Fruit fly (Drosophila melanogaster) whole organism, embryonic: ENCODE measurements around the gene Dic4.
A peak's percentile ranks its signal among the peaks of the same experiment; 100 is the strongest.

Experiments
- Asciz ChIP-seq: fragments of 200-800 bp; sonication (Bioruptor generic); optimal IDR thresholded peaks from 2 replicates; lab custom pipeline; 2017; ENCODE audit warnings: missing biosample characterization, mild to moderate bottlenecking, missing genetic modification characterization, missing genetic modification reagents
- CG1024 ChIP-seq: fragments of 200-800 bp; sonication (Bioruptor generic); IDR thresholded peaks from 2 replicates; pipeline ENCODE4 v1.3.6; 2022; ENCODE audit warnings: missing biosample characterization, missing genetic modification characterization
- CG11093 ChIP-seq: fragments of 200-800 bp; sonication (Bioruptor generic); IDR thresholded peaks from 3 replicates; pipeline ENCODE4 v1.3.6; 2022; ENCODE audit warnings: missing biosample characterization, missing genetic modification characterization
- CG11560 ChIP-seq: fragments of 200-800 bp; sonication (Bioruptor generic); IDR thresholded peaks from 3 replicates; pipeline ENCODE4 v1.3.6; 2022; ENCODE audit warnings: missing biosample characterization, missing genetic modification characterization
- CG11723 ChIP-seq: fragments of 200-800 bp; sonication (Bioruptor generic); optimal IDR thresholded peaks from 2 replicates; lab custom pipeline; 2017; ENCODE audit warnings: missing biosample characterization, mild to moderate bottlenecking, missing genetic modification characterization
- CG1602 ChIP-seq: fragments of 200-800 bp; sonication (Bioruptor generic); optimal IDR thresholded peaks from 3 replicates; lab custom pipeline; 2016; ENCODE audit warnings: missing biosample characterization, missing genetic modification characterization
- CG17328 ChIP-seq: fragments of 200-800 bp; sonication (Bioruptor generic); IDR thresholded peaks from 2 replicates; pipeline ENCODE4 v1.3.6; 2022; ENCODE audit warnings: missing biosample characterization, missing genetic modification characterization
- CG17568 ChIP-seq: fragments of 200-800 bp; sonication (Bioruptor generic); optimal IDR thresholded peaks from 2 replicates; lab custom pipeline; 2018; ENCODE audit warnings: missing biosample characterization, mild to moderate bottlenecking, missing genetic modification characterization, moderate library complexity
- CG17802 ChIP-seq: fragments of 200-800 bp; sonication (Bioruptor generic); optimal IDR thresholded peaks from 2 replicates; lab custom pipeline; 2018; ENCODE audit warnings: missing biosample characterization, mild to moderate bottlenecking, missing genetic modification characterization, moderate library complexity
- CG3281 ChIP-seq: fragments of 200-800 bp; sonication (Bioruptor generic); optimal IDR thresholded peaks from 3 replicates; lab custom pipeline; 2017; ENCODE audit warnings: missing biosample characterization, mild to moderate bottlenecking, missing genetic modification characterization
- CG3838 ChIP-seq: fragments of 200-800 bp; sonication (Bioruptor generic); optimal IDR thresholded peaks from 3 replicates; lab custom pipeline; 2016; ENCODE audit warnings: missing biosample characterization, missing genetic modification characterization
- CG3995 ChIP-seq: fragments of 200-800 bp; sonication (Bioruptor generic); optimal IDR thresholded peaks from 3 replicates; lab custom pipeline; 2016; ENCODE audit warnings: missing biosample characterization, missing genetic modification characterization
- CG7556 ChIP-seq: fragments of 200-800 bp; sonication (Bioruptor generic); optimal IDR thresholded peaks from 2 replicates; lab custom pipeline; 2017; ENCODE audit warnings: missing biosample characterization, mild to moderate bottlenecking, missing genetic modification characterization
- CG7839 ChIP-seq: fragments of 200-800 bp; sonication (Bioruptor generic); optimal IDR thresholded peaks from 3 replicates; lab custom pipeline; 2018; ENCODE audit warnings: missing biosample characterization, mild to moderate bottlenecking, missing genetic modification characterization, moderate library complexity
- CG7987 ChIP-seq: fragments of 200-800 bp; sonication (Bioruptor generic); optimal IDR thresholded peaks from 2 replicates; lab custom pipeline; 2018; ENCODE audit warnings: missing biosample characterization, mild to moderate bottlenecking, missing genetic modification characterization, moderate library complexity
- Deaf1 ChIP-seq: fragments of 200-800 bp; optimal IDR thresholded peaks from 3 replicates; lab custom pipeline; 2019; ENCODE audit warnings: missing biosample characterization, mild to moderate bottlenecking, missing genetic modification characterization, moderate library complexity
- Dip2 ChIP-seq: fragments of 200-800 bp; sonication (Bioruptor generic); IDR thresholded peaks from 2 replicates; pipeline ENCODE4 v1.3.6; 2022; ENCODE audit warnings: missing biosample characterization, missing genetic modification characterization
- HmgZ ChIP-seq: fragments of 200-800 bp; sonication (Bioruptor generic); optimal IDR thresholded peaks from 2 replicates; lab custom pipeline; 2018; ENCODE audit warnings: missing biosample characterization, mild to moderate bottlenecking, missing genetic modification characterization
- Hmr ChIP-seq: fragments of 200-800 bp; sonication (Bioruptor generic); optimal IDR thresholded peaks from 3 replicates; lab custom pipeline; 2017; ENCODE audit warnings: mild to moderate bottlenecking, missing biosample characterization, missing genetic modification reagents, missing genetic modification characterization
- Lim3 ChIP-seq: fragments of 200-800 bp; sonication (Bioruptor generic); IDR thresholded peaks from 2 replicates; pipeline ENCODE4 v1.3.6; 2022; ENCODE audit warnings: missing biosample characterization, missing genetic modification characterization
- Myb ChIP-seq: fragments of 200-800 bp; sonication (Bioruptor generic); optimal IDR thresholded peaks from 2 replicates; lab custom pipeline; 2016; ENCODE audit warnings: missing biosample characterization, missing genetic modification characterization
- NFAT ChIP-seq: fragments of 200-800 bp; sonication (Bioruptor generic); IDR thresholded peaks from 2 replicates; pipeline ENCODE4 v1.3.6; 2022; ENCODE audit warnings: missing biosample characterization, missing genetic modification characterization
- Pdp1 ChIP-seq, 2 experiments: fragments of 200-800 bp; sonication (Bioruptor generic); optimal IDR thresholded peaks; 3 replicates each; lab custom pipeline; 2016; ENCODE audit warnings: missing biosample characterization in 2 of 2, missing genetic modification characterization in 2 of 2, mild to moderate bottlenecking in 1 of 2, moderate library complexity in 1 of 2
- Sry-β ChIP-seq: fragments of 200-800 bp; sonication (Bioruptor generic); optimal IDR thresholded peaks from 2 replicates; lab custom pipeline; 2018; ENCODE audit warnings: missing biosample characterization, mild to moderate bottlenecking, missing genetic modification characterization, moderate library complexity
- Sry-δ ChIP-seq: fragments of 200-800 bp; sonication (Bioruptor generic); optimal IDR thresholded peaks from 2 replicates; lab custom pipeline; 2016; ENCODE audit warnings: missing biosample characterization, missing genetic modification characterization
- Taf1 ChIP-seq: fragments of 200-800 bp; sonication (Bioruptor generic); IDR thresholded peaks from 2 replicates; pipeline ENCODE4 v1.3.6; 2022; ENCODE audit warnings: missing biosample characterization, missing genetic modification characterization
- ato ChIP-seq: fragments of 200-800 bp; sonication (Bioruptor generic); IDR thresholded peaks from 2 replicates; pipeline ENCODE4 v1.3.6; 2022; ENCODE audit warnings: missing biosample characterization, missing genetic modification characterization; ENCODE audit not compliant: partially characterized antibody
- cg ChIP-seq: fragments of 200-800 bp; sonication (Bioruptor generic); optimal IDR thresholded peaks from 3 replicates; lab custom pipeline; 2019; ENCODE audit warnings: missing biosample characterization, mild to moderate bottlenecking, missing genetic modification characterization, moderate library complexity
- chm ChIP-seq: fragments of 200-800 bp; sonication (Bioruptor generic); IDR thresholded peaks from 2 replicates; pipeline ENCODE4 v1.3.6; 2022; ENCODE audit warnings: missing biosample characterization, missing genetic modification characterization
- croc ChIP-seq: fragments of 200-800 bp; sonication (Bioruptor generic); conservative IDR thresholded peaks from 3 replicates; pipeline ENCODE4 v1.3.6; 2022; ENCODE audit warnings: missing biosample characterization, missing genetic modification characterization
- crp ChIP-seq, 2 experiments: fragments of 200-800 bp; sonication (Bioruptor generic); optimal IDR thresholded peaks; 2 replicates in 1 of 2; 3 replicates in 1 of 2; lab custom pipeline; 2017; ENCODE audit warnings: missing biosample characterization in 2 of 2, missing genetic modification characterization in 2 of 2, mild to moderate bottlenecking in 1 of 2, moderate library complexity in 1 of 2
- eyg ChIP-seq: fragments of 200-800 bp; sonication (Bioruptor generic); optimal IDR thresholded peaks from 3 replicates; lab custom pipeline; 2016; ENCODE audit warnings: missing biosample characterization, missing genetic modification characterization
- gce ChIP-seq: fragments of 200-800 bp; sonication (Bioruptor generic); IDR thresholded peaks from 3 replicates; pipeline ENCODE4 v1.3.6; 2022; ENCODE audit warnings: missing biosample characterization, missing genetic modification characterization
- hb ChIP-seq: fragments of 200-800 bp; sonication (Bioruptor generic); IDR thresholded peaks from 3 replicates; pipeline ENCODE4 v1.3.6; 2022; ENCODE audit warnings: missing biosample characterization, missing genetic modification characterization; ENCODE audit not compliant: partially characterized antibody
- hbn ChIP-seq: fragments of 200-800 bp; sonication (Bioruptor generic); IDR thresholded peaks from 2 replicates; pipeline ENCODE4 v1.3.6; 2022; ENCODE audit warnings: missing biosample characterization, missing genetic modification characterization; ENCODE audit not compliant: partially characterized antibody
- her ChIP-seq: fragments of 200-800 bp; sonication (Bioruptor generic); optimal IDR thresholded peaks from 2 replicates; lab custom pipeline; 2016; ENCODE audit warnings: missing biosample characterization, missing genetic modification characterization
- lilli ChIP-seq: fragments of 200-800 bp; sonication (Bioruptor generic); optimal IDR thresholded peaks from 3 replicates; lab custom pipeline; 2016; ENCODE audit warnings: missing biosample characterization, missing genetic modification characterization
- lmd ChIP-seq: fragments of 200-800 bp; sonication (Bioruptor generic); IDR thresholded peaks from 2 replicates; pipeline ENCODE4 v1.3.6; 2022; ENCODE audit warnings: missing biosample characterization, missing genetic modification characterization
- lov ChIP-seq, 2 experiments: fragments of 200-800 bp in 1 of 2; fragments of >200 bp in 1 of 2; sonication (Bioruptor generic) in 1 of 2; IDR thresholded peaks in 1 of 2; optimal IDR thresholded peaks in 1 of 2; 2 replicates in 1 of 2; 3 replicates in 1 of 2; pipeline versions ENCODE4 v1.3.6 to Lab custom; 2017 to 2022; ENCODE audit warnings: missing biosample characterization in 1 of 2, missing genetic modification characterization in 1 of 2
- luna ChIP-seq: fragments of 200-800 bp; sonication (Bioruptor generic); optimal IDR thresholded peaks from 2 replicates; lab custom pipeline; 2016; ENCODE audit warnings: missing biosample characterization, missing genetic modification characterization
- psq ChIP-seq: fragments of 200-800 bp; sonication (Bioruptor generic); optimal IDR thresholded peaks from 2 replicates; lab custom pipeline; 2017; ENCODE audit warnings: missing biosample characterization, missing genetic modification characterization
- pum ChIP-seq: fragments of 200-800 bp; sonication (Bioruptor generic); optimal IDR thresholded peaks from 2 replicates; lab custom pipeline; 2016; ENCODE audit warnings: missing biosample characterization, missing genetic modification characterization
- row ChIP-seq: fragments of 200-800 bp; sonication (Bioruptor generic); IDR thresholded peaks from 3 replicates; pipeline ENCODE4 v1.3.6; 2022; ENCODE audit warnings: missing biosample characterization, missing genetic modification characterization
- ssp ChIP-seq: fragments of 200-800 bp; sonication (Bioruptor generic); IDR thresholded peaks from 2 replicates; pipeline ENCODE4 v1.3.6; 2022; ENCODE audit warnings: missing biosample characterization, missing genetic modification characterization
- stwl ChIP-seq: fragments of 200-800 bp; sonication (Bioruptor generic); optimal IDR thresholded peaks from 3 replicates; lab custom pipeline; 2018; ENCODE audit warnings: missing biosample characterization, mild to moderate bottlenecking, missing genetic modification characterization, moderate library complexity
- toy ChIP-seq: fragments of 200-800 bp; sonication (Bioruptor generic); IDR thresholded peaks from 2 replicates; pipeline ENCODE4 v1.3.6; 2022; ENCODE audit warnings: missing biosample characterization, missing genetic modification characterization
- vvl ChIP-seq: fragments of 200-800 bp; sonication (Bioruptor generic); IDR thresholded peaks from 2 replicates; pipeline ENCODE4 v1.3.6; 2022; ENCODE audit warnings: missing biosample characterization, missing genetic modification characterization
- zen2 ChIP-seq: fragments of 200-800 bp; sonication (Bioruptor generic); IDR thresholded peaks from 3 replicates; pipeline ENCODE4 v1.3.6; 2022; ENCODE audit warnings: missing biosample characterization, missing genetic modification characterization; ENCODE audit not compliant: partially characterized antibody
- zfh1 ChIP-seq: fragments of 200-800 bp; sonication (Bioruptor generic); IDR thresholded peaks from 3 replicates; pipeline ENCODE4 v1.3.6; 2022; ENCODE audit warnings: missing biosample characterization, missing genetic modification characterization

The Dic4 gene

DNA sequence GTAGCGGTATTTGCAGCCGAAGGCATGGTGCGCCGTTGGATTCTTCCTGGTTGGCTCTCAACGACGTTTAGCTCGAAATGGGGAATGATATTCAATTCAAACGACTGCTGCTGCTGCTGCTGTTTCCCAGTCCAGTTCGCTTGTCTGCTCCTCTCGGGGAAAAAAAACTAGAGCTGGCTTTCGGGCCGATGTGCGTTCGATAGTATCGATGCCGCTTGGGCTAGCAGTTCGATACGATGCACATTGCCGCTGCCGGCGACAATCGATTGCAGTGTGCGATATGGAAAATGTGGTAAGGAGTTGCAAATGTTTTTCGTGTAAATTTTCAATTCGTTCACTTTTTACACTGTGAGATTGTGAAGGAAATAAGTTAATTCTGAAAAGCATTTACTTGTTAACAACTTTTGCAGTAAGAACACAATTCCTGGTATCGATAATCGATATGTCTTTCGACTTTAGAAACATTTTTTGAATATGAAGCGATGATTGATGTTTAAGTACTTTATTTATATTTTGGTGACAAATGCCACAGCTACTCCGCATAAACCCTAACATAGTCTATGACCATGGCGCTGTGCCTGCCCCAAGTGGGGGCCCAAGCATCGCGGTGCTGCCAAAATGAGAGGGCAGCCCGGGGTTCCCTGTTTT, 25.1 kb downstream of the Dic4 start, which contains the start of gene Capr (continued):
- TF ChIP-seq zen2 (GFP tag; lab: Robert Waterston, UW) (peak; percentile 99), Sry-δ (GFP tag; lab: Kevin White, UChicago) (peak; percentile 99), HmgZ (tag; lab: Kevin White, UChicago) (peak; percentile 69), eyg (GFP tag; lab: Kevin White, UChicago) (peak; percentile 8), vvl (peak; percentile 53), CG7987 (no peak), Asciz (no peak), CG11723 (GFP tag; lab: Kevin White, UChicago) (no peak), hbn (GFP tag; lab: Robert Waterston, UW) (peak; percentile 100), her (GFP tag; lab: Kevin White, UChicago) (peak; percentile 58), zfh1 (GFP tag; lab: Robert Waterston, UW) (peak; percentile 46; the same call in 1 of the 3 replicates), CG1602 (peak; percentile 12), lilli (GFP tag; lab: Kevin White, UChicago) (peak; percentile 55), Lim3 (GFP tag; lab: Robert Waterston, UW) (no peak), CG17568 (GFP tag; lab: Kevin White, UChicago) (no peak), CG11093 (GFP tag; lab: Robert Waterston, UW) (no peak), ssp (GFP tag; lab: Robert Waterston, UW) (peak; percentile 42; the same call in 1 of the 2 replicates), Deaf1 (tag; lab: Kevin White, UChicago) (peak; percentile 63), ato (peak; percentile 100), Pdp1 (GFP tag; optimal IDR thresholded peaks at IDR 0.05; lab: Kevin White, UChicago) (peak; percentile 27 to 42), CG11560 (tag; lab: Robert Waterston, UW) (peak; percentile 60; the same call in 2 of the 3 replicates), stwl (tag; lab: Kevin White, UChicago) (peak; percentile 89), Hmr (GFP tag; lab: Kevin White, UChicago) (peak; percentile 29), crp (GFP tag; optimal IDR thresholded peaks at IDR 0.05; lab: Kevin White, UChicago) (peak in 1 of 2 experiments; percentile 39), hb (GFP tag; lab: Robert Waterston, UW) (peak; percentile 100), Myb (GFP tag; lab: Kevin White, UChicago) (peak; percentile 67), CG17802 (tag; lab: Kevin White, UChicago) (peak; percentile 14), pum (GFP tag; lab: Kevin White, UChicago) (peak; percentile 10), row (GFP tag; lab: Robert Waterston, UW) (peak; percentile 52), psq (GFP tag; lab: Kevin White, UChicago) (no peak), CG7839 (tag; lab: Kevin White, UChicago) (peak; percentile 13), CG1024 (GFP tag; lab: Robert Waterston, UW) (0 out of 2 replicates have a peak, but pooled peaks have one; percentile 32), CG17328 (GFP tag; lab: Robert Waterston, UW) (0 out of 2 replicates have a peak, but pooled peaks have one; percentile 6), chm (0 out of 2 replicates have a peak, but pooled peaks have one; percentile 22), Dip2 (GFP tag; lab: Robert Waterston, UW) (no peak), gce (GFP tag; lab: Robert Waterston, UW) (no peak), luna (GFP tag; lab: Kevin White, UChicago) (peak; percentile 10), croc (GFP tag; lab: Robert Waterston, UW) (no peak), lov (optimal IDR thresholded peaks at IDR 0.05; lab: Kevin White, UChicago) (no peak), lov (GFP tag; IDR thresholded peaks at IDR 0.05; lab: Robert Waterston, UW) (peak; percentile 48; the same call in 1 of the 3 replicates), NFAT (peak; percentile 68; the same call in 1 of the 2 replicates), CG3281 (no peak), CG3995 (GFP tag; lab: Kevin White, UChicago) (peak; percentile 8), Sry-β (GFP tag; lab: Kevin White, UChicago) (no peak), Taf1 (GFP tag; lab: Robert Waterston, UW) (no peak), lmd (GFP tag; lab: Robert Waterston, UW) (peak; percentile 25; the same call in 1 of the 2 replicates), CG7556 (GFP tag; lab: Kevin White, UChicago) (no peak), toy (GFP tag; lab: Robert Waterston, UW) (no peak), cg (no peak), CG3838 (no peak)
